Worm (Caenorhabditis elegans): ENCODE data around the gene srh-44.

DNA sequence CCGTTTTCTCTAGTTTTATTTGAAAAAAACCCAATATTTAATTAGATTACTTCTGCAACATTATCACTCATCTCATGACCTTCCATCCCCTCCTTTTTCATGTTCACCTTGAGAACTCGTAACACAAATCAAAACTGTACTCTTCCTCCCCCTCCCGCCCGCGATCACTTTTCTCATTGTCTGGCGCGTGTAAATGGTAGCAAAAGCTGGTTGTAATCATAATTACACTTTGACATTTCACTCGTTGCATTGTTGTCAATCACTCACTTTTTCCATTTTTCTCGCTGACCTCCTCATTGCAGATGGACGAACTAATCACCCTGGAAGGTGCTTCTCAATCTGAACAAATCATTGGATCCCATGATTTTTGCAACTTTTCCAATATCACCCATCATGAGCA is 4.5 kb upstream of the srh-44 start, which contains the start of gene npr-41:
- TF ChIP-seq nhr-42 (GFP tag; IDR thresholded peaks at IDR 0.05) (no peak), zfp-2 (tag; optimal IDR thresholded peaks at IDR 0.05) (no peak), jun-1 (tag; optimal IDR thresholded peaks at IDR 0.05) (no peak), arid-1 (GFP tag; conservative IDR thresholded peaks at IDR 0.05) (no peak), snpc-4 (tag; optimal IDR thresholded peaks at IDR 0.05) (no peak)
